Worm (Caenorhabditis elegans) whole organism, L4 larva: Measurements from ENCODE around the gene Y97E10AR.3.

Source experiments
- F44E2.7 ChIP-seq: fragments of 200-800 bp; sonication (Bioruptor generic); IDR thresholded peaks from 2 replicates; pipeline ENCODE4 v2.1.2; 2022; ENCODE audit warnings: missing genetic modification characterization, missing compliant biosample characterization
- F49E8.2 ChIP-seq: sonication (generic microtip); optimal IDR thresholded peaks from 2 replicates; lab custom pipeline; 2016; ENCODE audit warnings: missing compliant biosample characterization, mild to moderate bottlenecking, missing genetic modification characterization, borderline replicate concordance
- R02D3.7 ChIP-seq: fragments of 150-350 bp; sonication (generic microtip); optimal IDR thresholded peaks from 3 replicates; lab custom pipeline; 2014; ENCODE audit warnings: missing biosample characterization, missing genetic modification characterization
- T20F7.1 ChIP-seq: fragments of 200-800 bp; sonication (Bioruptor generic); optimal IDR thresholded peaks from 2 replicates; lab custom pipeline; 2018; ENCODE audit warnings: mild to moderate bottlenecking, missing genetic modification characterization, missing compliant biosample characterization
- aha-1 ChIP-seq: fragments of 150-350 bp; peaks from one replicate; lab custom pipeline; 2014; ENCODE audit warnings: missing biosample characterization, missing genetic modification characterization
- ceh-28 ChIP-seq: fragments of 150-350 bp; optimal IDR thresholded peaks from 2 replicates; lab custom pipeline; 2014; ENCODE audit warnings: missing biosample characterization, missing genetic modification reagents, missing genetic modification characterization
- ceh-82 ChIP-seq: sonication (generic microtip); optimal IDR thresholded peaks from 2 replicates; lab custom pipeline; 2017; ENCODE audit warnings: missing biosample characterization, missing genetic modification characterization
- dpl-1 ChIP-seq: fragments of 150-350 bp; optimal IDR thresholded peaks from 2 replicates; lab custom pipeline; 2014; ENCODE audit warnings: missing biosample characterization, missing genetic modification reagents, missing genetic modification characterization
- fos-1 ChIP-seq: fragments of 150-350 bp; optimal IDR thresholded peaks from 2 replicates; lab custom pipeline; 2014; ENCODE audit warnings: missing biosample characterization, missing genetic modification characterization
- lin-39 ChIP-seq: fragments of 150-350 bp; optimal IDR thresholded peaks from 2 replicates; lab custom pipeline; 2014; ENCODE audit warnings: missing biosample characterization, missing genetic modification reagents, missing genetic modification characterization
- nhr-11 ChIP-seq: fragments of 150-350 bp; optimal IDR thresholded peaks from 2 replicates; lab custom pipeline; 2014; ENCODE audit warnings: missing biosample characterization, missing genetic modification characterization
- unc-39 ChIP-seq: sonication (generic microtip); optimal IDR thresholded peaks from 2 replicates; lab custom pipeline; 2017; ENCODE audit warnings: missing biosample characterization, missing genetic modification characterization
- zag-1 ChIP-seq: fragments of 150-350 bp; optimal IDR thresholded peaks from 2 replicates; lab custom pipeline; 2014; ENCODE audit warnings: missing biosample characterization, missing genetic modification characterization

DNA sequence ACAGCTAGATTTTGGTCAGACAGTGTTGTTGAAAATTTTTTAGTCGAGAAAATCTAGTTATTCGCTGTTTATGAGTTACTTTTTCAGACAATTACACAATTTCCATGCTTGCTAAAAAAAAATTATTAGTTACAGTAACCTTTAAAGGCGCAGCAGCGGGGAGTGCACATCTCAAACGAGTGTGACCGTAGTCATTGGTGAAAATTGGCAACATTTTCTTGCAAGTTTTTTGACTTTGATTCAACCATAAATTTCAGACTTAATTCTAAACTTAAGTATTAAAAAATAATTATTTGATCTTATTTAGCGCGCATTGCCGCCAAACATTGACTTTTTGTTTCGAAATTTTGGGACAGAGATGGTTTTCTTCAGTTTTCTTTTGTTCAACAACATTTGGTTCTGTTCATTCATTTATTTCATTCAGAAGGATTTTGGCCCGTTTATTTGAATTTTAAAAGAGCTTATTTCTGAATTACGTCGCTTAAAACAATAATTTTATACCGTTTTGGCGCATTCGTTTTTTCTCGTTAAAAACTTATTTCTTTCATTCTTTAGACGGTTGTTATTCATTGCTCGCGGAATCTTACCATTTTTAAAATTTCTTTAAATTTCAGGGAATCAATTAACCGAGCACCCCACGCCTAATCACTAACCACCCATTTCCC lies 21.6 kb upstream of the Y97E10AR.3 start, which contains the start of gene oma-2:
- TF ChIP-seq lin-39 (tag; lab: Kevin White, UChicago) (no peak), R02D3.7 (tag; lab: Kevin White, UChicago) (no peak), ceh-82 (tag; lab: Kevin White, UChicago) (no peak), fos-1 (no peak), ceh-28 (tag; lab: Kevin White, UChicago) (no peak), F44E2.7 (no peak), F49E8.2 (tag; lab: Kevin White, UChicago) (peak; percentile 35), zag-1 (tag; lab: Kevin White, UChicago) (no peak), aha-1 (tag; lab: Kevin White, UChicago) (no peak), T20F7.1 (GFP tag; lab: Kevin White, UChicago) (no peak), nhr-11 (tag; lab: Kevin White, UChicago) (no peak), unc-39 (tag; lab: Kevin White, UChicago) (no peak), dpl-1 (GFP tag; lab: Kevin White, UChicago) (no peak)
